Worm (Caenorhabditis elegans): ENCODE results near the gene C45B11.5.

DNA sequence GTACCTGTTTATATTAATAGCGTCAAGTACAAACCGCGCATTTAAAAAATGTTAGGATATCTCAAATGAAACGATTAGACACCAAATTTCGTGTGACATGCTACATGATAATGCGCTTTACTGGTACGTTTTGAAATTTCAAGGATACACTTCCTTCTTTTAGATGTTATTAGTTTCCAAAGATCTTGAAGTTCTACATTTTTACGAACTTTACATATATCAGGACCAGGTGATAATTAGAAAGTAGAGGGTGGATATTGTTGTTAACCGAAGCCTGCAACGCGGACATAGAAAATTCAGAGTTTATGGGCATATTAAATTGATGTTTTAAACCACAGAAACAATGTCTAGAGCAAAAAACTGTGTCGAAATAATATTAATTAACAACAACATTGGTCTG is 28.4 kb upstream of the C45B11.5 start:
- TF ChIP-seq zag-1 (tag; optimal IDR thresholded peaks at IDR 0.05) = no peak
- no peak for TF ChIP-seq ztf-11 (tag; optimal IDR thresholded peaks at IDR 0.05)
